Fruit fly (Drosophila melanogaster): ENCODE data around the gene Nrx-IV.
A peak's percentile ranks its signal among the peaks of the same experiment; 100 is the strongest.

Gene Nrx-IV

dm6 chr3L:12111081-12111958 is 35.0 kb upstream of the Nrx-IV start (continued):
- peak; percentile 47 for TF ChIP-seq CG11902 (GFP tag; optimal IDR thresholded peaks at IDR 0.05)
- TF ChIP-seq CG10631 (GFP tag; optimal IDR thresholded peaks at IDR 0.05) = peak; percentile 60
- TF ChIP-seq pdm3 (GFP tag; optimal IDR thresholded peaks at IDR 0.05) = peak; percentile 57
- TF ChIP-seq salr (GFP tag; optimal IDR thresholded peaks at IDR 0.05) = peak; percentile 15 to 83
- TF ChIP-seq CG6808 (GFP tag; optimal IDR thresholded peaks at IDR 0.05) = peak; percentile 62
- peak; percentile 74 for TF ChIP-seq lz (GFP tag; optimal IDR thresholded peaks at IDR 0.05)
- peak; percentile 45 for TF ChIP-seq Lpt (GFP tag; optimal IDR thresholded peaks at IDR 0.05)
- peak; percentile 95 for TF ChIP-seq Eip78C (GFP tag)
- peak; percentile 82 for TF ChIP-seq Ets96B (tag; optimal IDR thresholded peaks at IDR 0.05)
- TF ChIP-seq Gug (GFP tag; IDR thresholded peaks at IDR 0.05) = peak; percentile 63; the same call in 1 of the 2 replicates
- peak; percentile 17 for TF ChIP-seq Eip93F (GFP tag; optimal IDR thresholded peaks at IDR 0.05)
- TF ChIP-seq Eip75B (GFP tag; optimal IDR thresholded peaks at IDR 0.05) = peak; percentile 65
- TF ChIP-seq CG16779 (tag; optimal IDR thresholded peaks at IDR 0.05) = peak; percentile 13
- peak; percentile 63 for TF ChIP-seq spab (GFP tag; optimal IDR thresholded peaks at IDR 0.05)
- TF ChIP-seq Sox14 (GFP tag; optimal IDR thresholded peaks at IDR 0.05) = peak; percentile 77
- peak; percentile 69 to 70 for TF ChIP-seq ss (GFP tag; optimal IDR thresholded peaks at IDR 0.05)
- peak; percentile 35 for TF ChIP-seq Hr4 (GFP tag; optimal IDR thresholded peaks at IDR 0.05)
- TF ChIP-seq CG3919 (GFP tag; optimal IDR thresholded peaks at IDR 0.05) = peak; percentile 78

dm6 chr3L:12112967-12113366 is 33.4 kb upstream of the Nrx-IV start:
- TF ChIP-seq topi (GFP tag; optimal IDR thresholded peaks at IDR 0.05) = peak; percentile 4
- no peak for TF ChIP-seq CG8319 (GFP tag; optimal IDR thresholded peaks at IDR 0.05)
- TF ChIP-seq Eip75B (GFP tag; optimal IDR thresholded peaks at IDR 0.05) = no peak
- TF ChIP-seq CG8119 (GFP tag; IDR thresholded peaks at IDR 0.05) = peak; percentile 44; the same call in 1 of the 3 replicates
- peak; percentile 33 for TF ChIP-seq achi (GFP tag; optimal IDR thresholded peaks at IDR 0.05)
- TF ChIP-seq CG6163 (GFP tag; IDR thresholded peaks at IDR 0.05) = 0 out of 3 replicates have a peak, but pooled peaks have one; percentile 26
- peak; percentile 42 for TF ChIP-seq CG32006 (GFP tag; optimal IDR thresholded peaks at IDR 0.05)
- TF ChIP-seq CG8632 (GFP tag; optimal IDR thresholded peaks at IDR 0.05) = peak; percentile 8
- peak; percentile 20 for TF ChIP-seq CG3032 (tag; optimal IDR thresholded peaks at IDR 0.05)
- peak; percentile 16 for TF ChIP-seq CG6276 (GFP tag; optimal IDR thresholded peaks at IDR 0.05)
- TF ChIP-seq dsx (GFP tag; optimal IDR thresholded peaks at IDR 0.05; ENCODE audit: poor library complexity, severe bottlenecking) = peak; percentile 50
- TF ChIP-seq svp (GFP tag) = peak; percentile 73
- TF ChIP-seq CG15336 (GFP tag; IDR thresholded peaks at IDR 0.05) = peak; percentile 48
- TF ChIP-seq Eip78C (GFP tag) = peak; percentile 75
- no peak for TF ChIP-seq CG11294 (GFP tag; IDR thresholded peaks at IDR 0.05)
- TF ChIP-seq Hr4 (GFP tag; optimal IDR thresholded peaks at IDR 0.05) = no peak
- TF ChIP-seq CG10669 (GFP tag; optimal IDR thresholded peaks at IDR 0.05) = peak; percentile 36
- TF ChIP-seq salr (GFP tag; optimal IDR thresholded peaks at IDR 0.05) = peak in 1 of 2 experiments; percentile 45
- TF ChIP-seq CG31627 (GFP tag; optimal IDR thresholded peaks at IDR 0.05) = no peak
- peak in 1 of 2 experiments; percentile 16 for TF ChIP-seq ss (GFP tag; optimal IDR thresholded peaks at IDR 0.05)
- TF ChIP-seq acj6 (GFP tag; optimal IDR thresholded peaks at IDR 0.05) = peak; percentile 2
- peak; percentile 13 for TF ChIP-seq CG3919 (GFP tag; optimal IDR thresholded peaks at IDR 0.05)
- TF ChIP-seq pdm3 (GFP tag; optimal IDR thresholded peaks at IDR 0.05) = no peak
- TF ChIP-seq CG10631 (GFP tag; optimal IDR thresholded peaks at IDR 0.05) = peak; percentile 12
- peak; percentile 7 for TF ChIP-seq fd59A (GFP tag; optimal IDR thresholded peaks at IDR 0.05)
- TF ChIP-seq Ets96B (tag; optimal IDR thresholded peaks at IDR 0.05) = peak; percentile 57
- TF ChIP-seq Met (GFP tag; optimal IDR thresholded peaks at IDR 0.05) = no peak
- 0 out of 3 replicates have a peak, but pooled peaks have one; percentile 22 for TF ChIP-seq eg (GFP tag; IDR thresholded peaks at IDR 0.05)
- TF ChIP-seq spab (GFP tag; optimal IDR thresholded peaks at IDR 0.05) = peak; percentile 22
- TF ChIP-seq CG34406 (GFP tag; optimal IDR thresholded peaks at IDR 0.05) = peak; percentile 5
